Worm (Caenorhabditis elegans): ENCODE data around the gene fbxa-63.

Gene fbxa-63

ce11 chrIII:1293135-1293534 is 49.8 kb downstream of the fbxa-63 start, which contains the start of gene fbxa-36:
TSS of gene fbxa-36 (minus strand) at chrIII:1293235.
- TF ChIP-seq dve-1 (tag; optimal IDR thresholded peaks at IDR 0.05) (no peak), ztf-16 (tag; optimal IDR thresholded peaks at IDR 0.05) (no peak), zip-5 (tag; optimal IDR thresholded peaks at IDR 0.05) (no peak), madf-2 (tag; optimal IDR thresholded peaks at IDR 0.05) (no peak), ceh-45 (GFP tag; IDR thresholded peaks at IDR 0.05) (no peak), ceh-34 (tag; optimal IDR thresholded peaks at IDR 0.05) (no peak), ceh-19 (GFP tag; optimal IDR thresholded peaks at IDR 0.05) (no peak), F13H6.1 (tag; optimal IDR thresholded peaks at IDR 0.05) (no peak), ttx-3 (tag; optimal IDR thresholded peaks at IDR 0.05) (no peak), gmeb-2 (tag; optimal IDR thresholded peaks at IDR 0.05) (no peak), lin-11 (tag; optimal IDR thresholded peaks at IDR 0.05) (no peak), T23F11.4 (GFP tag; optimal IDR thresholded peaks at IDR 0.05) (no peak), hlh-15 (tag; optimal IDR thresholded peaks at IDR 0.05) (no peak), pag-3 (tag; optimal IDR thresholded peaks at IDR 0.05; ENCODE audit: borderline replicate concordance) (no peak), unc-86 (tag; optimal IDR thresholded peaks at IDR 0.05) (no peak)
